Worm (Caenorhabditis elegans) whole organism, L4 larva: ENCODE measurements around the gene K08B12.1.

Experiments used
- D1046.2 ChIP-seq: fragments of 200-800 bp; sonication (Bioruptor generic); IDR thresholded peaks from 2 replicates; pipeline ENCODE4 v1.3.6; 2022; ENCODE audit warnings: missing genetic modification characterization, missing compliant biosample characterization
- F10B5.3 ChIP-seq: sonication (generic microtip); optimal IDR thresholded peaks from 2 replicates; lab custom pipeline; 2016; ENCODE audit warnings: mild to moderate bottlenecking, missing genetic modification characterization, missing compliant biosample characterization
- F26F4.8 ChIP-seq: fragments of 200-800 bp; sonication (Bioruptor generic); conservative IDR thresholded peaks from 2 replicates; pipeline ENCODE4 v1.3.6; 2022; ENCODE audit warnings: missing genetic modification characterization, missing compliant biosample characterization
- F37D6.2 ChIP-seq: sonication (generic microtip); optimal IDR thresholded peaks from 2 replicates; lab custom pipeline; 2016; ENCODE audit warnings: mild to moderate bottlenecking, missing genetic modification characterization, missing compliant biosample characterization
- F44E2.7 ChIP-seq: fragments of 200-800 bp; sonication (Bioruptor generic); IDR thresholded peaks from 2 replicates; pipeline ENCODE4 v2.1.2; 2022; ENCODE audit warnings: missing genetic modification characterization, missing compliant biosample characterization
- F49E8.2 ChIP-seq: sonication (generic microtip); optimal IDR thresholded peaks from 2 replicates; lab custom pipeline; 2016; ENCODE audit warnings: missing compliant biosample characterization, mild to moderate bottlenecking, missing genetic modification characterization, borderline replicate concordance
- T20F7.1 ChIP-seq: fragments of 200-800 bp; sonication (Bioruptor generic); optimal IDR thresholded peaks from 2 replicates; lab custom pipeline; 2018; ENCODE audit warnings: mild to moderate bottlenecking, missing genetic modification characterization, missing compliant biosample characterization
- T26A8.4 ChIP-seq: fragments of 200-800 bp; sonication (Bioruptor generic); IDR thresholded peaks from 2 replicates; pipeline ENCODE4 v1.3.6; 2022; ENCODE audit warnings: missing genetic modification characterization, missing compliant biosample characterization
- Y48G9A.11 ChIP-seq: fragments of 200-800 bp; sonication (Bioruptor generic); IDR thresholded peaks from 2 replicates; pipeline ENCODE4 v1.3.6; 2022; ENCODE audit warnings: missing genetic modification reagents, missing genetic modification characterization, missing compliant biosample characterization
- Y5F2A.4 ChIP-seq: fragments of 200-800 bp; sonication (Bioruptor generic); optimal IDR thresholded peaks from 2 replicates; lab custom pipeline; 2018; ENCODE audit warnings: mild to moderate bottlenecking, missing genetic modification characterization, missing compliant biosample characterization
- Y75B8A.6 ChIP-seq: fragments of 200-800 bp; sonication (Bioruptor generic); IDR thresholded peaks from 2 replicates; pipeline ENCODE4 v1.3.6; 2022; ENCODE audit warnings: missing genetic modification reagents, missing genetic modification characterization, missing compliant biosample characterization
- ZK337.2 ChIP-seq: fragments of 200-800 bp; sonication (Bioruptor generic); IDR thresholded peaks from 2 replicates; pipeline ENCODE4 v1.3.6; 2022; ENCODE audit warnings: missing genetic modification reagents, missing genetic modification characterization, missing compliant biosample characterization
- aha-1 ChIP-seq: fragments of 150-350 bp; peaks from one replicate; lab custom pipeline; 2014; ENCODE audit warnings: missing biosample characterization, missing genetic modification characterization
- ama-1 ChIP-seq: fragments of 150-350 bp; optimal IDR thresholded peaks from 2 replicates; lab custom pipeline; 2014; ENCODE audit warnings: inconsistent platforms, mixed read lengths
- arid-1 ChIP-seq: fragments of 200-800 bp; sonication (Bioruptor generic); conservative IDR thresholded peaks from 2 replicates; pipeline ENCODE4 v1.3.6; 2022; ENCODE audit warnings: missing genetic modification reagents, missing genetic modification characterization, missing compliant biosample characterization
- attf-4 ChIP-seq: sonication (generic microtip); optimal IDR thresholded peaks from 3 replicates; lab custom pipeline; 2017; ENCODE audit warnings: missing biosample characterization, missing genetic modification characterization
- ceh-20 ChIP-seq: fragments of 200-800 bp; sonication (Bioruptor generic); IDR thresholded peaks from 2 replicates; pipeline ENCODE4 v1.3.6; 2022; ENCODE audit warnings: missing genetic modification reagents, missing genetic modification characterization, missing compliant biosample characterization
- ceh-82 ChIP-seq: sonication (generic microtip); optimal IDR thresholded peaks from 2 replicates; lab custom pipeline; 2017; ENCODE audit warnings: missing biosample characterization, missing genetic modification characterization
- ces-1 ChIP-seq: fragments of 150-350 bp; sonication (generic microtip); optimal IDR thresholded peaks from 4 replicates; lab custom pipeline; 2014; ENCODE audit warnings: missing biosample characterization, missing genetic modification reagents, missing genetic modification characterization
- dmd-6 ChIP-seq: fragments of 200-800 bp; sonication (Bioruptor generic); IDR thresholded peaks from 2 replicates; pipeline ENCODE4 v1.3.6; 2022; ENCODE audit warnings: missing genetic modification reagents, missing genetic modification characterization, missing compliant biosample characterization
- dmd-8 ChIP-seq: fragments of 200-800 bp; sonication (Bioruptor generic); IDR thresholded peaks from 2 replicates; pipeline ENCODE4 v1.3.6; 2022; ENCODE audit warnings: missing genetic modification characterization, missing compliant biosample characterization
- dmd-9 ChIP-seq: fragments of 200-800 bp; sonication (Bioruptor generic); IDR thresholded peaks from 2 replicates; pipeline ENCODE4 v1.3.6; 2022; ENCODE audit warnings: missing genetic modification reagents, missing genetic modification characterization, missing compliant biosample characterization
- hlh-11 ChIP-seq: fragments of 200-800 bp; sonication (Bioruptor generic); optimal IDR thresholded peaks from 2 replicates; lab custom pipeline; 2018; ENCODE audit warnings: mild to moderate bottlenecking, missing genetic modification characterization, missing compliant biosample characterization
- hlh-30 ChIP-seq: sonication (generic microtip); optimal IDR thresholded peaks from 2 replicates; lab custom pipeline; 2017; ENCODE audit warnings: antibody characterized with exemption, mild to moderate bottlenecking, missing genetic modification characterization, missing compliant biosample characterization; ENCODE audit not compliant: insufficient read depth
- hmg-1.1 ChIP-seq: fragments of 200-800 bp; sonication (Bioruptor generic); IDR thresholded peaks from 2 replicates; pipeline ENCODE4 v1.3.6; 2022; ENCODE audit warnings: missing genetic modification reagents, missing genetic modification characterization, missing compliant biosample characterization
- lin-38 ChIP-seq: fragments of 200-800 bp; sonication (Bioruptor generic); IDR thresholded peaks from 2 replicates; pipeline ENCODE4 v1.3.6; 2022; ENCODE audit warnings: missing genetic modification reagents, missing genetic modification characterization, missing compliant biosample characterization
- lin-39 ChIP-seq: fragments of 150-350 bp; optimal IDR thresholded peaks from 2 replicates; lab custom pipeline; 2014; ENCODE audit warnings: missing biosample characterization, missing genetic modification reagents, missing genetic modification characterization
- madf-5 ChIP-seq, 2 experiments: fragments of 200-800 bp; sonication (Bioruptor generic); IDR thresholded peaks; 2 replicates each; pipeline ENCODE4 v1.3.6; 2022; ENCODE audit warnings: missing compliant biosample characterization in 2 of 2, missing genetic modification characterization in 2 of 2
- mdl-1 ChIP-seq, 2 experiments: fragments of 150-350 bp in 1 of 2; sonication (generic microtip) in 1 of 2; optimal IDR thresholded peaks; 2 replicates each; lab custom pipeline; 2014 to 2017; ENCODE audit warnings: missing biosample characterization in 2 of 2, missing genetic modification characterization in 2 of 2
- mep-1 ChIP-seq: fragments of 150-350 bp; sonication (generic microtip); optimal IDR thresholded peaks from 3 replicates; lab custom pipeline; 2014; ENCODE audit warnings: missing biosample characterization, missing genetic modification characterization
- mxl-2 ChIP-seq: fragments of 200-800 bp; sonication (Bioruptor generic); conservative IDR thresholded peaks from 2 replicates; pipeline ENCODE4 v1.3.6; 2022; ENCODE audit warnings: missing genetic modification reagents, missing genetic modification characterization, missing compliant biosample characterization
- mxl-3 ChIP-seq: fragments of 200-800 bp; sonication (Bioruptor generic); optimal IDR thresholded peaks from 2 replicates; lab custom pipeline; 2018; ENCODE audit warnings: mild to moderate bottlenecking, missing genetic modification characterization, missing compliant biosample characterization
- nhr-111 ChIP-seq: fragments of 200-800 bp; sonication (Bioruptor generic); optimal IDR thresholded peaks from 2 replicates; lab custom pipeline; 2018; ENCODE audit warnings: mild to moderate bottlenecking, missing genetic modification characterization, missing compliant biosample characterization
- nhr-41 ChIP-seq: fragments of 200-800 bp; sonication (Bioruptor generic); IDR thresholded peaks from 2 replicates; pipeline ENCODE4 v1.3.6; 2022; ENCODE audit warnings: missing genetic modification reagents, missing genetic modification characterization, missing compliant biosample characterization
- nhr-42 ChIP-seq: fragments of 200-800 bp; sonication (Bioruptor generic); IDR thresholded peaks from 2 replicates; pipeline ENCODE4 v1.3.6; 2022; ENCODE audit warnings: missing genetic modification characterization, missing compliant biosample characterization
- php-3 ChIP-seq: fragments of 200-800 bp; sonication (Bioruptor generic); IDR thresholded peaks from 2 replicates; pipeline ENCODE4 v1.3.6; 2022; ENCODE audit warnings: missing genetic modification reagents, missing genetic modification characterization, missing compliant biosample characterization
- pqm-1 ChIP-seq: sonication (generic microtip); optimal IDR thresholded peaks from 2 replicates; lab custom pipeline; 2017; ENCODE audit warnings: missing biosample characterization, missing genetic modification characterization
- rbr-2 ChIP-seq: sonication (generic microtip); optimal IDR thresholded peaks from 2 replicates; lab custom pipeline; 2016; ENCODE audit warnings: missing genotype, missing genetic modification characterization, missing compliant biosample characterization
- sdz-12 ChIP-seq: fragments of 200-800 bp; sonication (Bioruptor generic); optimal IDR thresholded peaks from 2 replicates; lab custom pipeline; 2018; ENCODE audit warnings: mild to moderate bottlenecking, missing genetic modification characterization, missing compliant biosample characterization
- set-16 ChIP-seq: fragments of 200-800 bp; sonication (Bioruptor generic); IDR thresholded peaks from 2 replicates; pipeline ENCODE4 v1.3.6; 2022; ENCODE audit warnings: missing genetic modification reagents, missing genetic modification characterization, missing compliant biosample characterization
- snpc-1.2 ChIP-seq: fragments of 200-800 bp; sonication (Bioruptor generic); IDR thresholded peaks from 2 replicates; pipeline ENCODE4 v1.3.6; 2022; ENCODE audit warnings: missing genetic modification reagents, missing genetic modification characterization, missing compliant biosample characterization
- tra-1 ChIP-seq: fragments of 200-800 bp; sonication (Bioruptor generic); IDR thresholded peaks from 2 replicates; pipeline ENCODE4 v1.3.6; 2022; ENCODE audit warnings: missing genetic modification reagents, missing genetic modification characterization, missing compliant biosample characterization
- unc-62 ChIP-seq, 3 experiments: fragments of 150-350 bp in 1 of 3; sonication (generic microtip); optimal IDR thresholded peaks in 2 of 3; peaks in 1 of 3; 1 replicate in 1 of 3; 2 replicates in 2 of 3; lab custom pipeline; 2014 to 2017; ENCODE audit warnings: missing biosample characterization in 3 of 3, missing genetic modification characterization in 3 of 3, missing genetic modification reagents in 3 of 3, missing genotype in 1 of 3
- zip-2 ChIP-seq: fragments of 150-350 bp; optimal IDR thresholded peaks from 2 replicates; lab custom pipeline; 2014; ENCODE audit warnings: missing biosample characterization, missing genetic modification characterization

The K08B12.1 gene

DNA sequence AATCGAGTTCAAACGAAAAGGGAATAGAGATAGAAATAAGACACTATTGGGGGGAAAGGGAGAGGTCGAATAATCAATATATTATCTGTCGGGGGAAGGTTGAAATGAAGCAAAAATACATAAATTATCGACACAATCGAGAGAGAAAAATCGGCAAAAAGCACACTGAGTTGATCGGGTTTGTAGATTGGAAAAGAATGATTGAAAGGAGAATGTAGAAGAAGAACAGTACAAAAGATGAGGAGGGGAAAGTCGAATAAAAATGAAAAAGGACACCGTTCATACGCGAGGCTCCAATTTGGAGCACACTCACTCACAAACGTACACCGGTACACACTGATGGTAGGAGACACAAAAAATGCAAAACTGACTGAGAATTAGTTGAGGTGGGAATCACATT is 37.9 kb upstream of the K08B12.1 start (continued):
- TF ChIP-seq hlh-30 (tag; lab: Kevin White, UChicago) = no peak
- TF ChIP-seq Y48G9A.11 (GFP tag; lab: Robert Waterston, UW) = no peak
- TF ChIP-seq F37D6.2 (tag; lab: Kevin White, UChicago) = no peak
- no peak for TF ChIP-seq mxl-2 (GFP tag; lab: Robert Waterston, UW)
- no peak for TF ChIP-seq hlh-11
- no peak for TF ChIP-seq F10B5.3 (tag; lab: Kevin White, UChicago)
- no peak for TF ChIP-seq T20F7.1 (GFP tag; lab: Kevin White, UChicago)
- no peak for TF ChIP-seq ceh-82 (tag; lab: Kevin White, UChicago)
- TF ChIP-seq ama-1 = peak; percentile 86
- TF ChIP-seq F49E8.2 (tag; lab: Kevin White, UChicago) = no peak
- TF ChIP-seq Y5F2A.4 = no peak
- 0 out of 2 replicates have a peak, but pooled peaks have one; percentile 7 for TF ChIP-seq Y75B8A.6 (GFP tag; lab: Robert Waterston, UW)
- no peak for TF ChIP-seq ZK337.2 (GFP tag; lab: Robert Waterston, UW)
- no peak for TF ChIP-seq dmd-6 (GFP tag; lab: Robert Waterston, UW)
- 0 out of 2 replicates have a peak, but pooled peaks have one; percentile 5 for TF ChIP-seq nhr-42 (GFP tag; lab: Robert Waterston, UW)
- no peak for TF ChIP-seq attf-4 (tag; lab: Kevin White, UChicago)
- TF ChIP-seq, all 104 proteins: peak for 10

DNA sequence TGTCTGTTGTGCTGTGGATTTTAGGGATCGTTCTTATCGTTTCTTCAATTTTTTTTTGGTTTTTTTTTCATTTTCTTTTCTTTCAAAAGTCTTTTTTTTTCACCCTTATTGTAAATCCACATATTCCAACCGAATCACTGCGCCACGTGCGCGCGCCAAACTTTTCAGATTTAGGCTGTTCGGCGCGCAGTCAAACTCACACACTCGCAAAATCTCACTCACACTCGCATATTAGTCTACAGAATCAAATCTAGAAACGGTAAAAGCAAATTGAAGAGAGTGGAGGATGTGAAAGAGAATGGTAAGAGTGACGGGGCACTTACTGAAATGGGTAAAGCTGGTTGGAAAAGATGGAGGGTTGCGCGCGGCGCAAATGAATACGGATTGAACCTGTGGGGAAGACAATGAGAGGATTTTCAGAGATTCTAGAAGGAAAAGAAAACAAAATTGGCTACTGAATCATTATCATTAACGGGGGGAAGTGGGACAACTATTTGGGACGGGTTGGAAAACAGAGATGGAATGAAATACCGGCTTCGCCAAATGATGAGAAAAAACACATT is 36.9 kb upstream of the K08B12.1 start:
- peak in 1 of 2 experiments; percentile 12 for TF ChIP-seq mdl-1 (tag; optimal IDR thresholded peaks at IDR 0.05; lab: Kevin White, UChicago)
- TF ChIP-seq F44E2.7 (GFP tag; lab: Robert Waterston, UW) = no peak
- TF ChIP-seq ama-1 = peak; percentile 29
- TF ChIP-seq nhr-111 (GFP tag; lab: Kevin White, UChicago) = peak; percentile 10
- no peak for TF ChIP-seq T20F7.1 (GFP tag; lab: Kevin White, UChicago)
- no peak for TF ChIP-seq ceh-20
- TF ChIP-seq hmg-1.1 = 0 out of 2 replicates have a peak, but pooled peaks have one; percentile 9
- no peak for TF ChIP-seq lin-38 (GFP tag; lab: Robert Waterston, UW)
- TF ChIP-seq rbr-2 (tag; lab: Kevin White, UChicago) = no peak
- TF ChIP-seq dmd-8 (GFP tag; lab: Robert Waterston, UW) = 0 out of 2 replicates have a peak, but pooled peaks have one; percentile 8
- peak; percentile 37 for TF ChIP-seq sdz-12 (GFP tag; lab: Kevin White, UChicago)
- TF ChIP-seq aha-1 (tag; lab: Kevin White, UChicago) = peak; percentile 86
- no peak for TF ChIP-seq nhr-41 (GFP tag; lab: Robert Waterston, UW)
- peak; percentile 10; the same call in 1 of the 2 replicates for TF ChIP-seq set-16 (GFP tag; lab: Robert Waterston, UW)
- 0 out of 4 replicates have a peak, but pooled peaks of 1 of the 2 experiments have one; percentile 8 for TF ChIP-seq madf-5 (GFP tag; IDR thresholded peaks at IDR 0.05; lab: Robert Waterston, UW)
- no peak for TF ChIP-seq dmd-9 (GFP tag; lab: Robert Waterston, UW)
- TF ChIP-seq Y75B8A.6 (GFP tag; lab: Robert Waterston, UW) = 0 out of 2 replicates have a peak, but pooled peaks have one; percentile 3
- TF ChIP-seq unc-62 (GFP tag; optimal IDR thresholded peaks at IDR 0.05 in 1 of 2; lab: Kevin White, UChicago) = peak in 1 of 2 experiments; percentile 97
- TF ChIP-seq unc-62 (tag; optimal IDR thresholded peaks at IDR 0.05; lab: Kevin White, UChicago) = no peak
- TF ChIP-seq php-3 (GFP tag; lab: Robert Waterston, UW) = no peak
- TF ChIP-seq arid-1 (GFP tag; lab: Robert Waterston, UW) = no peak
- TF ChIP-seq snpc-1.2 = 0 out of 2 replicates have a peak, but pooled peaks have one; percentile 11
- TF ChIP-seq, all 104 proteins: peak for 12

DNA sequence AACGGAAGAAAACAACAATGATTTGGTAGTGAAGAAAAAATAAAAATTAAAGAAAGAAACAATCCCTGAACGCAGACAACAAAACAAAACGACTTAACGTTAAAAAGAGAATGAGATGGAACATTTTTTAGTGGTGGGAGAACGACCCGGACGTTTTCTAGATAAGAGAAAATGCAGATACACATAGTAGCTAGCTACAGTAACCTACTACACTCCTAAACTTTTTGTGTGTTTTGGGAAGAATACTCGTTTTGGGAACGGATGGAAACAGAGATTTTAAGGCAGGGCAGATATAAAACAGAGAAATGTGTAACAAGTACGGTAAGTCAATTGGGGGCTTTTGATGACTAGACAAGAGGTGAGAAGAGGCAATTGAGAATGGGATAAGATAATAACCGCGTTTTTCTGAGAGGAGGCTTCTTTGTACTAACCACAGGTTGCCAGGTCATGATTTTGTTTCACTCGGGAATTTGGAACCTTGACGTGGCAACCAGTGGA is 36.3 kb upstream of the K08B12.1 start:
- no peak for TF ChIP-seq aha-1 (tag; lab: Kevin White, UChicago)
- TF ChIP-seq tra-1 = peak; percentile 13; the same call in 1 of the 2 replicates
- TF ChIP-seq zip-2 (tag; lab: Kevin White, UChicago) = no peak
- no peak for TF ChIP-seq ces-1 (GFP tag; lab: Kevin White, UChicago)
- no peak for TF ChIP-seq mxl-3
- TF ChIP-seq unc-62 (GFP tag; optimal IDR thresholded peaks at IDR 0.05 in 1 of 2; lab: Kevin White, UChicago) = peak in 1 of 2 experiments; percentile 99
- TF ChIP-seq unc-62 (tag; optimal IDR thresholded peaks at IDR 0.05; lab: Kevin White, UChicago) = no peak
- TF ChIP-seq D1046.2 (GFP tag; lab: Robert Waterston, UW) = peak; percentile 31; the same call in 1 of the 2 replicates
- TF ChIP-seq T26A8.4 (GFP tag; lab: Robert Waterston, UW) = 0 out of 2 replicates have a peak, but pooled peaks have one; percentile 12
- TF ChIP-seq lin-38 (GFP tag; lab: Robert Waterston, UW) = no peak
- TF ChIP-seq F10B5.3 (tag; lab: Kevin White, UChicago) = no peak
- TF ChIP-seq Y48G9A.11 (GFP tag; lab: Robert Waterston, UW) = no peak
- no peak for TF ChIP-seq mep-1
- peak; percentile 35 for TF ChIP-seq pqm-1 (tag; lab: Kevin White, UChicago)
- TF ChIP-seq F26F4.8 = no peak
- peak; percentile 2 for TF ChIP-seq T20F7.1 (GFP tag; lab: Kevin White, UChicago)
- TF ChIP-seq lin-39 (tag; lab: Kevin White, UChicago) = no peak
